Fruit fly (Drosophila melanogaster): ENCODE data around the gene CG6836.

Gene CG6836

dm6 chr3L:18950359-18950758 lies at the start of gene CG6836:
Gene CG6836, plus strand, starts transcription at chr3L:18950629.
- no peak for TF ChIP-seq CG17801 (GFP tag; optimal IDR thresholded peaks at IDR 0.05; ENCODE audit: partially characterized antibody)

- no peak for TF ChIP-seq CG17801 (GFP tag; optimal IDR thresholded peaks at IDR 0.05; ENCODE audit: partially characterized antibody)
Measured at dm6 chr3L:18901411-18901810, 49.0 kb upstream of the CG6836 start, which contains the start of the genes arx and CG6843. Gene arx, minus strand, starts transcription at chr3L:18901554. Gene CG6843, plus strand, starts transcription at chr3L:18901594.

dm6 chr3L:18904772-18905601 lies 45.4 kb upstream of the CG6836 start, which contains the start of the genes CSN1b and Prp6:
Gene CSN1b, minus strand, starts transcription at chr3L:18904930.
Gene Prp6, plus strand, starts transcription at chr3L:18905372.
- no peak for TF ChIP-seq CG17801 (GFP tag; optimal IDR thresholded peaks at IDR 0.05; ENCODE audit: partially characterized antibody)

- TF ChIP-seq CG17801 (GFP tag; optimal IDR thresholded peaks at IDR 0.05; ENCODE audit: partially characterized antibody), result no peak
Measured at dm6 chr3L:18911082-18911481, 39.3 kb upstream of the CG6836 start, which contains the start of gene Ir75d. Gene Ir75d, minus strand, starts transcription at chr3L:18911182.

dm6 chr3L:18914100-18914683 lies 36.2 kb upstream of the CG6836 start, which contains the start of gene COX6AL2:
Gene COX6AL2, minus strand, starts transcription at chr3L:18914150.
- TF ChIP-seq CG17801 (GFP tag; optimal IDR thresholded peaks at IDR 0.05; ENCODE audit: partially characterized antibody), result no peak

- no peak for TF ChIP-seq CG17801 (GFP tag; optimal IDR thresholded peaks at IDR 0.05; ENCODE audit: partially characterized antibody)
Measured at dm6 chr3L:18916466-18916865, 34.0 kb upstream of the CG6836 start.

- no peak for TF ChIP-seq CG17801 (GFP tag; optimal IDR thresholded peaks at IDR 0.05; ENCODE audit: partially characterized antibody)
Measured at dm6 chr3L:18917281-18917680, 33.1 kb upstream of the CG6836 start, which contains the start of gene CG6839. Gene CG6839, plus strand, starts transcription at chr3L:18917581.

dm6 chr3L:18920219-18920618 lies 30.2 kb upstream of the CG6836 start, which contains the start of gene CG18223:
Gene CG18223, minus strand, starts transcription at chr3L:18920319.
- TF ChIP-seq CG17801 (GFP tag; optimal IDR thresholded peaks at IDR 0.05; ENCODE audit: partially characterized antibody), result no peak

- no peak for TF ChIP-seq CG17801 (GFP tag; optimal IDR thresholded peaks at IDR 0.05; ENCODE audit: partially characterized antibody)
Measured at dm6 chr3L:18922086-18922485, 28.3 kb upstream of the CG6836 start, which contains the start of gene CG3819. Gene CG3819, minus strand, starts transcription at chr3L:18922108.

- TF ChIP-seq CG17801 (GFP tag; optimal IDR thresholded peaks at IDR 0.05; ENCODE audit: partially characterized antibody), result no peak
Measured at dm6 chr3L:18924790-18925189, 25.6 kb upstream of the CG6836 start, which contains the start of gene CG43049. Gene CG43049, plus strand, starts transcription at chr3L:18925090.

- no peak for TF ChIP-seq CG17801 (GFP tag; optimal IDR thresholded peaks at IDR 0.05; ENCODE audit: partially characterized antibody)
Measured at dm6 chr3L:18945938-18946337, 4.5 kb upstream of the CG6836 start, which contains the start of gene CG32204. Gene CG32204, minus strand, starts transcription at chr3L:18946038.

- TF ChIP-seq CG17801 (GFP tag; optimal IDR thresholded peaks at IDR 0.05; ENCODE audit: partially characterized antibody), result no peak
Measured at dm6 chr3L:18946956-18947355, 3.5 kb upstream of the CG6836 start.

dm6 chr3L:18949137-18949536 lies 1.3 kb upstream of the CG6836 start:
- no peak for TF ChIP-seq CG17801 (GFP tag; optimal IDR thresholded peaks at IDR 0.05; ENCODE audit: partially characterized antibody)

dm6 chr3L:18952399-18952798 lies 2.0 kb downstream of the CG6836 start:
- no peak for TF ChIP-seq CG17801 (GFP tag; optimal IDR thresholded peaks at IDR 0.05; ENCODE audit: partially characterized antibody)

dm6 chr3L:18957032-18957431 lies 6.6 kb downstream of the CG6836 start:
- no peak for TF ChIP-seq CG17801 (GFP tag; optimal IDR thresholded peaks at IDR 0.05; ENCODE audit: partially characterized antibody)
